Worm (Caenorhabditis elegans) whole organism, L1 larva: ENCODE measurements around the gene rab-14.

Experiments
- C16A3.4 ChIP-seq: fragments of 150-350 bp; optimal IDR thresholded peaks from 2 replicates; lab custom pipeline; 2014; ENCODE audit warnings: missing biosample characterization, missing genetic modification characterization
- C34B4.2 ChIP-seq: sonication (generic microtip); optimal IDR thresholded peaks from 2 replicates; lab custom pipeline; 2017; ENCODE audit warnings: mild to moderate bottlenecking, missing genetic modification characterization, missing compliant biosample characterization
- aha-1 ChIP-seq: fragments of 150-350 bp; optimal IDR thresholded peaks from 2 replicates; lab custom pipeline; 2014; ENCODE audit warnings: missing biosample characterization, missing genetic modification characterization
- aly-2 ChIP-seq: fragments of 150-350 bp; optimal IDR thresholded peaks from 2 replicates; lab custom pipeline; 2014; ENCODE audit warnings: missing biosample characterization, missing genetic modification characterization
- ceh-8 ChIP-seq: fragments of 200-800 bp; sonication (Bioruptor generic); optimal IDR thresholded peaks from 2 replicates; lab custom pipeline; 2018; ENCODE audit warnings: mild to moderate bottlenecking, missing genetic modification characterization, moderate library complexity, missing compliant biosample characterization
- ceh-90 ChIP-seq: sonication (generic microtip); optimal IDR thresholded peaks from 2 replicates; lab custom pipeline; 2016; ENCODE audit warnings: missing genetic modification characterization, missing compliant biosample characterization
- ces-1 ChIP-seq: fragments of 150-350 bp; optimal IDR thresholded peaks from 2 replicates; lab custom pipeline; 2014; ENCODE audit warnings: missing biosample characterization, missing genetic modification reagents, missing genetic modification characterization
- dpl-1 ChIP-seq, 3 experiments: fragments of 150-350 bp in 2 of 3; sonication (generic microtip) in 1 of 3; optimal IDR thresholded peaks; 2 replicates each; lab custom pipeline; 2014 to 2017; ENCODE audit warnings: missing biosample characterization in 3 of 3, missing genetic modification characterization in 3 of 3, missing genetic modification reagents in 3 of 3
- dsc-1 ChIP-seq: sonication (generic microtip); optimal IDR thresholded peaks from 2 replicates; lab custom pipeline; 2016; ENCODE audit warnings: mild to moderate bottlenecking, missing genetic modification characterization, missing compliant biosample characterization
- efl-1 ChIP-seq, 4 experiments: fragments of 150-350 bp; optimal IDR thresholded peaks in 3 of 4; peaks in 1 of 4; 1 replicate in 1 of 4; 2 replicates in 3 of 4; lab custom pipeline; 2014; ENCODE audit warnings: missing biosample characterization in 2 of 4, missing genetic modification characterization in 2 of 4, missing genetic modification reagents in 2 of 4
- egl-13 ChIP-seq: sonication (generic microtip); optimal IDR thresholded peaks from 2 replicates; lab custom pipeline; 2016; ENCODE audit warnings: missing genotype, missing genetic modification reagents, missing genetic modification characterization, missing compliant biosample characterization
- fkh-4 ChIP-seq: sonication (generic microtip); optimal IDR thresholded peaks from 2 replicates; lab custom pipeline; 2016; ENCODE audit warnings: missing compliant biosample characterization, missing genetic modification characterization, borderline replicate concordance
- fos-1 ChIP-seq: fragments of 150-350 bp; optimal IDR thresholded peaks from 2 replicates; lab custom pipeline; 2014; ENCODE audit warnings: missing biosample characterization, missing genetic modification characterization
- hpl-2 ChIP-seq: fragments of 150-350 bp; optimal IDR thresholded peaks from 2 replicates; lab custom pipeline; 2014; ENCODE audit warnings: missing biosample characterization, missing genetic modification reagents, missing genetic modification characterization
- lin-14 ChIP-seq: fragments of 200-800 bp; sonication (Bioruptor generic); optimal IDR thresholded peaks from 2 replicates; lab custom pipeline; 2018; ENCODE audit warnings: mild to moderate bottlenecking, missing genetic modification characterization, moderate library complexity, missing compliant biosample characterization
- mdl-1 ChIP-seq, 2 experiments: fragments of 150-350 bp; optimal IDR thresholded peaks; 2 replicates each; lab custom pipeline; 2014 to 2017; ENCODE audit warnings: missing biosample characterization in 2 of 2, missing genetic modification characterization in 2 of 2, inconsistent platforms in 1 of 2
- mef-2 ChIP-seq: fragments of 150-350 bp; optimal IDR thresholded peaks from 2 replicates; lab custom pipeline; 2014; ENCODE audit warnings: missing biosample characterization, missing genetic modification characterization
- mep-1 ChIP-seq: fragments of 150-350 bp; optimal IDR thresholded peaks from 2 replicates; lab custom pipeline; 2014; ENCODE audit warnings: missing biosample characterization, missing genetic modification characterization
- nhr-19 ChIP-seq: fragments of 200-800 bp; sonication (Bioruptor generic); conservative IDR thresholded peaks from 2 replicates; pipeline ENCODE4 v1.3.6; 2022; ENCODE audit warnings: missing genetic modification characterization, missing compliant biosample characterization
- nhr-20 ChIP-seq: sonication (generic microtip); optimal IDR thresholded peaks from 2 replicates; lab custom pipeline; 2016; ENCODE audit warnings: mild to moderate bottlenecking, missing genetic modification characterization, missing compliant biosample characterization
- nhr-47 ChIP-seq: sonication (generic microtip); optimal IDR thresholded peaks from 2 replicates; lab custom pipeline; 2016; ENCODE audit warnings: mild to moderate bottlenecking, missing genetic modification characterization, moderate library complexity, missing compliant biosample characterization
- nhr-76 ChIP-seq: sonication (generic microtip); optimal IDR thresholded peaks from 2 replicates; lab custom pipeline; 2017; ENCODE audit warnings: missing biosample characterization, missing genetic modification characterization
- nhr-84 ChIP-seq: sonication (generic microtip); optimal IDR thresholded peaks from 2 replicates; lab custom pipeline; 2017; ENCODE audit warnings: missing biosample characterization, missing genetic modification characterization
- nhr-85 ChIP-seq: sonication (generic microtip); peaks from one replicate; lab custom pipeline; 2016; ENCODE audit warnings: missing genetic modification characterization, inconsistent platforms, missing compliant biosample characterization
- snpc-4 ChIP-seq: fragments of 150-350 bp; optimal IDR thresholded peaks from 2 replicates; lab custom pipeline; 2014; ENCODE audit warnings: missing biosample characterization, missing genetic modification characterization
- sptf-1 ChIP-seq: fragments of 150-350 bp; optimal IDR thresholded peaks from 2 replicates; lab custom pipeline; 2014; ENCODE audit warnings: missing biosample characterization, missing genetic modification characterization
- swsn-7 ChIP-seq: sonication (generic microtip); optimal IDR thresholded peaks from 2 replicates; lab custom pipeline; 2016; ENCODE audit warnings: missing genetic modification characterization, missing compliant biosample characterization
- unc-130 ChIP-seq: fragments of 150-350 bp; optimal IDR thresholded peaks from 2 replicates; lab custom pipeline; 2017; ENCODE audit warnings: missing biosample characterization, missing genetic modification characterization, inconsistent platforms
- unc-30 ChIP-seq: sonication (generic microtip); optimal IDR thresholded peaks from 2 replicates; lab custom pipeline; 2017; ENCODE audit warnings: missing biosample characterization, missing genetic modification characterization
- unc-86 ChIP-seq: sonication (generic microtip); optimal IDR thresholded peaks from 2 replicates; lab custom pipeline; 2016; ENCODE audit warnings: missing genetic modification characterization, missing compliant biosample characterization
- vab-15 ChIP-seq: sonication (generic microtip); optimal IDR thresholded peaks from 2 replicates; lab custom pipeline; 2017; ENCODE audit warnings: missing genotype, mild to moderate bottlenecking, missing genetic modification characterization, missing compliant biosample characterization

rab-14 gene

DNA sequence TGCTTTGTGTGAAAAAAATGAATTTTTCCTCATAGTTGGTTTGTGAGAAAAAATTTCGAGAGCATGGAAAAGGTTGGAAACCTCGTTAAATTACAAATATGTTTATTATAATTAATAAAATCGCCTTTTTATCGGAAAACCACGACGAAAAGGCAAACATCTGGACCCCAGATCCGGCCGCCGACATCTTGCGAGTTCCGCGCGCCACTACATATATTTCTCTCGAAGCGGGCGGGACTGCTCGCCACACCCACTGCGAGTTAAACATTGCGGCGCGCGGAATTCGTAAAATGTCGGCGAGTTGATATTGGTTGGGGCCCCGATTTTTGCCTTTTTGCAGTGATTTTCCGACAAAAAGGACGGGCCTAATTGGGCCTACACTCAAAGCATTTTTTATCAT, 47.0 kb downstream of the rab-14 start:
- no peak for TF ChIP-seq hpl-2
- TF ChIP-seq snpc-4 (tag; lab: Kevin White, UChicago) = peak; percentile 89

DNA sequence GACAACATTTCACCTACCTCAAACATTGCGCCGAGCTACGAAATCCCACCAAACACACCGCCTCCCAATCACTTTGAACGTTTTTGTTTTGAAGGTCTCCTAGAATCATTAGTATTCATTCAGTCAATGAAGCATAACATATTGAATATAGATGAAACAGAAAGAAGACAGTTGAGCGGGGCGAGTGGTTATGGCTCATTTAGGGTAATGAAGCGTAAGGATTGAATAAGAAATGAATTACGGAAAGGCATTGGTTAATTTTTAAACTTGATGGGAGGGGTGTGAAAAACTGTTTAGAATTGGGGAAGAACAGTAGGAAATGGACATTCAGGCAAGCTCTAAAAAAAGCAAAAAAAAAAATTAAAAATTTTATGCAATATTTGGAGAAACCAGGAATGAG, 48.6 kb downstream of the rab-14 start, which contains the start of gene lron-3:
Gene lron-3, minus strand, starts transcription at position 101 of the 400 bp plus-strand sequence.
- TF ChIP-seq C16A3.4 (no peak), mef-2 (tag; lab: Kevin White, UChicago) (no peak), aha-1 (tag; lab: Kevin White, UChicago) (no peak), mdl-1 (tag; optimal IDR thresholded peaks at IDR 0.05; lab: Kevin White, UChicago) (no peak), fkh-4 (tag; lab: Kevin White, UChicago) (no peak), ces-1 (no peak), nhr-19 (no peak)

DNA sequence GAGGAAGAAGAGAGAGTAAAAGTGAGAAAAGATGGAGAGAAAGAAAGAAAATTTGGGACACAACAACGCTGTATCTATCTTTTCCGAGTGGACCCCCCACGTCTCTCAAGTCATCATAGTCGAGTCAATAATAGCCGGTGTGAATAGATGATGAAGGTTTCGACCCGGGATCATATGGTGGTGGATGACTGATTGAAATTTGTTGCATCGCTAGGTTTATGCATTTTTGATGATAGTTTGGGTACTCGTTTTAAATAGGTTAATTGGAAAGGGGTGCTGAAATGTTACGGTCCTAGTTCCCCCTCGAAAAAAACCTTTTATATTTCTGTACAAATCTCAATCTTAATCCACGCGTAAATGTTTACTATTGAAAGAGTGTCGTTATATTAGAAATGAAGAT, 50.9 kb downstream of the rab-14 start:
- TF ChIP-seq nhr-84 (no peak), mep-1 (tag; lab: Kevin White, UChicago) (no peak), nhr-47 (tag; lab: Kevin White, UChicago) (no peak), ceh-8 (GFP tag; lab: Kevin White, UChicago) (no peak), C34B4.2 (no peak), unc-86 (tag; lab: Kevin White, UChicago) (peak; percentile 0), ceh-90 (tag; lab: Kevin White, UChicago) (no peak), nhr-85 (tag; lab: Kevin White, UChicago) (peak; percentile 54)

DNA sequence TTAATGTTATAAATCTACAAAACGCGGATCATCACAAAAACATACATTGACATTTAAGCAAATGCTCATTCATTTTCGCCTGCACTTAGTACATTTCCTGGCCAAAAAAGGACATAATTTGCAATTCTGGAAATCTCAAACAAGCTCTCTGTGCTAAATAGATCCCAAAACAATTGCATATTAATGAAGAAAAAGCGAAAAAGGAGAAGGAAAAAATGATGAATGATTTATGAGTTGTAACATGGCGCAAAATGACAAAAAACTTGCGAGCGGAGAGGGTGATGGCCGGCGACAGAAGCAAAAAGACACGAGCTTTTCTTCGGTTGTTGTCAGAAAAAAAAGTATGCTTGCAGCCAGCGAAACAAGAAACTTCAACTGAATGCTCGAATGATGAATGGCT, 51.5 kb downstream of the rab-14 start:
- TF ChIP-seq efl-1 (optimal IDR thresholded peaks at IDR 0.05; lab: Kevin White, UChicago) (no peak), efl-1 (GFP tag; optimal IDR thresholded peaks at IDR 0.05 in 1 of 2; lab: Kevin White, UChicago) (no peak), ces-1 (no peak), aly-2 (tag; lab: Kevin White, UChicago) (no peak), nhr-84 (no peak), unc-30 (tag; lab: Kevin White, UChicago) (no peak), sptf-1 (tag; lab: Kevin White, UChicago) (no peak), nhr-20 (tag; lab: Kevin White, UChicago) (no peak), dsc-1 (tag; lab: Kevin White, UChicago) (no peak), lin-14 (GFP tag; lab: Kevin White, UChicago) (peak; percentile 44), vab-15 (tag; lab: Kevin White, UChicago) (no peak), unc-130 (no peak), egl-13 (peak; percentile 30), nhr-19 (no peak), dpl-1 (GFP tag; optimal IDR thresholded peaks at IDR 0.05; lab: Kevin White, UChicago) (no peak), swsn-7 (tag; lab: Kevin White, UChicago) (no peak), nhr-76 (tag; lab: Kevin White, UChicago) (no peak), unc-86 (tag; lab: Kevin White, UChicago) (peak; percentile 74), fos-1 (no peak)
